Fruit fly (Drosophila melanogaster) whole organism, prepupa: Measurements from ENCODE around the gene Eip75B.
A peak's percentile ranks its signal among the peaks of the same experiment; 100 is the strongest.

Experiments used
- Blimp-1 ChIP-seq: fragments of 200-800 bp; sonication (Bioruptor generic); optimal IDR thresholded peaks from 3 replicates; lab custom pipeline; 2017; ENCODE audit warnings: missing biosample characterization, missing genetic modification characterization, mild to moderate bottlenecking, moderate library complexity, missing genetic modification reagents
- CG10631 ChIP-seq: fragments of 200-800 bp; sonication (Bioruptor generic); optimal IDR thresholded peaks from 2 replicates; lab custom pipeline; 2016; ENCODE audit warnings: missing biosample characterization, missing genetic modification characterization
- CG10669 ChIP-seq: fragments of 200-800 bp; sonication (Bioruptor generic); optimal IDR thresholded peaks from 3 replicates; lab custom pipeline; 2018; ENCODE audit warnings: missing biosample characterization, mild to moderate bottlenecking, missing genetic modification characterization, moderate library complexity
- CG11294 ChIP-seq: fragments of 200-800 bp; sonication (Bioruptor generic); IDR thresholded peaks from 2 replicates; pipeline ENCODE4 v1.3.6; 2022; ENCODE audit warnings: missing biosample characterization, missing genetic modification characterization
- CG11762 ChIP-seq: fragments of 200-800 bp; sonication (Bioruptor generic); optimal IDR thresholded peaks from 3 replicates; lab custom pipeline; 2016; ENCODE audit warnings: missing biosample characterization, missing genetic modification characterization; ENCODE audit not compliant: insufficient read depth
- CG15336 ChIP-seq: fragments of 200-800 bp; sonication (Bioruptor generic); IDR thresholded peaks from 2 replicates; pipeline ENCODE4 v1.3.6; 2022; ENCODE audit warnings: missing biosample characterization, missing genetic modification characterization
- CG16779 ChIP-seq: fragments of 200-800 bp; sonication (Bioruptor generic); optimal IDR thresholded peaks from 3 replicates; lab custom pipeline; 2017; ENCODE audit warnings: missing biosample characterization, mild to moderate bottlenecking, missing genetic modification characterization
- CG3032 ChIP-seq: fragments of 200-800 bp; optimal IDR thresholded peaks from 2 replicates; lab custom pipeline; 2019; ENCODE audit warnings: missing biosample characterization, mild to moderate bottlenecking, missing genetic modification characterization, moderate library complexity
- CG31627 ChIP-seq: fragments of 200-800 bp; sonication (Bioruptor generic); optimal IDR thresholded peaks from 3 replicates; lab custom pipeline; 2016; ENCODE audit warnings: missing biosample characterization, missing genetic modification characterization
- CG3919 ChIP-seq: fragments of 200-800 bp; sonication (Bioruptor generic); optimal IDR thresholded peaks from 3 replicates; lab custom pipeline; 2016; ENCODE audit warnings: missing biosample characterization, missing genetic modification characterization
- CG4318 ChIP-seq: fragments of 200-800 bp; sonication (Bioruptor generic); optimal IDR thresholded peaks from 3 replicates; lab custom pipeline; 2017; ENCODE audit warnings: missing biosample characterization, mild to moderate bottlenecking, missing genetic modification characterization
- CG6276 ChIP-seq: fragments of 200-800 bp; sonication (Bioruptor generic); optimal IDR thresholded peaks from 2 replicates; lab custom pipeline; 2017; ENCODE audit warnings: missing biosample characterization, mild to moderate bottlenecking, missing genetic modification characterization
- CG6792 ChIP-seq: fragments of 200-800 bp; sonication (Bioruptor generic); optimal IDR thresholded peaks from 3 replicates; lab custom pipeline; 2016; ENCODE audit warnings: missing biosample characterization, missing genetic modification characterization
- CG6808 ChIP-seq: fragments of 200-800 bp; sonication (Bioruptor generic); optimal IDR thresholded peaks from 3 replicates; lab custom pipeline; 2017; ENCODE audit warnings: missing biosample characterization, missing genetic modification characterization, mild to moderate bottlenecking, moderate library complexity, missing genetic modification reagents
- CG6854 ChIP-seq: fragments of 200-800 bp; sonication (Bioruptor generic); optimal IDR thresholded peaks from 2 replicates; lab custom pipeline; 2017; ENCODE audit warnings: missing biosample characterization, mild to moderate bottlenecking, missing genetic modification characterization
- CG8119 ChIP-seq: fragments of 200-800 bp; sonication (Bioruptor generic); IDR thresholded peaks from 3 replicates; pipeline ENCODE4 v1.3.6; 2022; ENCODE audit warnings: missing biosample characterization, missing genetic modification characterization
- CG8632 ChIP-seq: fragments of 200-800 bp; sonication (Bioruptor generic); optimal IDR thresholded peaks from 3 replicates; lab custom pipeline; 2016; ENCODE audit warnings: missing biosample characterization, missing genetic modification characterization
- CG9139 ChIP-seq: fragments of 200-800 bp; sonication (Bioruptor generic); optimal IDR thresholded peaks from 3 replicates; lab custom pipeline; 2017; ENCODE audit warnings: missing biosample characterization, mild to moderate bottlenecking, missing genetic modification characterization
- Eip75B ChIP-seq: fragments of 200-800 bp; sonication (Bioruptor generic); optimal IDR thresholded peaks from 3 replicates; lab custom pipeline; 2016; ENCODE audit warnings: missing biosample characterization, missing genetic modification characterization
- Eip93F ChIP-seq: fragments of 200-800 bp; sonication (Bioruptor generic); optimal IDR thresholded peaks from 2 replicates; lab custom pipeline; 2016; ENCODE audit warnings: missing biosample characterization, mild to moderate bottlenecking, missing genetic modification characterization
- Ets96B ChIP-seq: fragments of 200-800 bp; optimal IDR thresholded peaks from 2 replicates; lab custom pipeline; 2019; ENCODE audit warnings: missing biosample characterization, mild to moderate bottlenecking, missing genetic modification characterization, moderate library complexity
- Gug ChIP-seq: fragments of 200-800 bp; sonication (Bioruptor generic); IDR thresholded peaks from 2 replicates; pipeline ENCODE4 v1.3.6; 2022; ENCODE audit warnings: missing biosample characterization, missing genetic modification characterization
- Hr39 ChIP-seq: fragments of 200-800 bp; sonication (Bioruptor generic); optimal IDR thresholded peaks from 2 replicates; lab custom pipeline; 2016; ENCODE audit warnings: missing biosample characterization, missing genetic modification characterization
- Hr4 ChIP-seq: fragments of 200-800 bp; sonication (Bioruptor generic); optimal IDR thresholded peaks from 3 replicates; lab custom pipeline; 2016; ENCODE audit warnings: missing biosample characterization, missing genetic modification characterization
- Lpt ChIP-seq: fragments of 200-800 bp; sonication (Bioruptor generic); optimal IDR thresholded peaks from 3 replicates; lab custom pipeline; 2016; ENCODE audit warnings: missing biosample characterization, missing genetic modification characterization
- Met ChIP-seq: fragments of 200-800 bp; sonication (Bioruptor generic); optimal IDR thresholded peaks from 3 replicates; lab custom pipeline; 2016; ENCODE audit warnings: missing biosample characterization, missing genetic modification characterization
- Sox102F ChIP-seq: fragments of 200-800 bp; sonication (Bioruptor generic); optimal IDR thresholded peaks from 2 replicates; lab custom pipeline; 2016; ENCODE audit warnings: missing biosample characterization, mild to moderate bottlenecking, missing genetic modification characterization
- Sox14 ChIP-seq: fragments of 200-800 bp; sonication (Bioruptor generic); optimal IDR thresholded peaks from 3 replicates; lab custom pipeline; 2016; ENCODE audit warnings: missing biosample characterization, missing genetic modification characterization
- Sox15 ChIP-seq: fragments of 200-800 bp; sonication (Bioruptor generic); optimal IDR thresholded peaks from 3 replicates; lab custom pipeline; 2016; ENCODE audit warnings: missing biosample characterization, missing genetic modification characterization
- achi ChIP-seq: fragments of 200-800 bp; sonication (Bioruptor generic); optimal IDR thresholded peaks from 3 replicates; lab custom pipeline; 2016; ENCODE audit warnings: missing biosample characterization, missing genetic modification characterization
- dac ChIP-seq: fragments of 200-800 bp; sonication (Bioruptor generic); optimal IDR thresholded peaks from 2 replicates; lab custom pipeline; 2017; ENCODE audit warnings: missing biosample characterization, mild to moderate bottlenecking, missing genetic modification characterization
- dsx ChIP-seq: fragments of 200-800 bp; optimal IDR thresholded peaks from 3 replicates; lab custom pipeline; 2019; ENCODE audit warnings: missing biosample characterization, mild to moderate bottlenecking, missing genetic modification characterization, moderate library complexity; ENCODE audit not compliant: poor library complexity, severe bottlenecking
- eg ChIP-seq: fragments of 200-800 bp; sonication (Bioruptor generic); IDR thresholded peaks from 3 replicates; pipeline ENCODE4 v1.3.6; 2022; ENCODE audit warnings: missing biosample characterization, missing genetic modification characterization
- esn ChIP-seq: fragments of 200-800 bp; sonication (Bioruptor generic); optimal IDR thresholded peaks from 2 replicates; lab custom pipeline; 2016; ENCODE audit warnings: missing biosample characterization, mild to moderate bottlenecking, missing genetic modification characterization, moderate library complexity
- fd59A ChIP-seq: fragments of 200-800 bp; sonication (Bioruptor generic); optimal IDR thresholded peaks from 2 replicates; lab custom pipeline; 2017; ENCODE audit warnings: missing biosample characterization, mild to moderate bottlenecking, missing genetic modification characterization, missing genetic modification reagents
- fd85E ChIP-seq: fragments of 200-800 bp; sonication (Bioruptor generic); optimal IDR thresholded peaks from 3 replicates; lab custom pipeline; 2016; ENCODE audit warnings: missing biosample characterization, missing genetic modification characterization
- fkh ChIP-seq: fragments of 200-800 bp; sonication (Bioruptor generic); optimal IDR thresholded peaks from 3 replicates; lab custom pipeline; 2017; ENCODE audit warnings: missing biosample characterization, mild to moderate bottlenecking, missing genetic modification characterization, moderate library complexity
- lz ChIP-seq: fragments of 200-800 bp; sonication (Bioruptor generic); optimal IDR thresholded peaks from 3 replicates; lab custom pipeline; 2016; ENCODE audit warnings: missing biosample characterization, missing genetic modification characterization
- net ChIP-seq: fragments of 200-800 bp; sonication (Bioruptor generic); optimal IDR thresholded peaks from 3 replicates; lab custom pipeline; 2016; ENCODE audit warnings: missing biosample characterization, missing genetic modification characterization
- salr ChIP-seq, 2 experiments: fragments of 200-800 bp; sonication (Bioruptor generic); optimal IDR thresholded peaks; 3 replicates each; lab custom pipeline; 2016 to 2018; ENCODE audit warnings: missing biosample characterization in 2 of 2, missing genetic modification characterization in 2 of 2, mild to moderate bottlenecking in 1 of 2
- spab ChIP-seq: fragments of 200-800 bp; sonication (Bioruptor generic); optimal IDR thresholded peaks from 2 replicates; lab custom pipeline; 2017; ENCODE audit warnings: missing biosample characterization, mild to moderate bottlenecking, missing genetic modification characterization, missing genetic modification reagents
- ss ChIP-seq, 2 experiments: fragments of 200-800 bp; sonication (Bioruptor generic); optimal IDR thresholded peaks; 2 replicates in 1 of 2; 3 replicates in 1 of 2; lab custom pipeline; 2017 to 2018; ENCODE audit warnings: mild to moderate bottlenecking in 2 of 2, missing biosample characterization in 2 of 2, missing genetic modification characterization in 2 of 2, moderate library complexity in 1 of 2
- svp ChIP-seq: fragments of 200-800 bp; sonication (Bioruptor generic); peaks from one replicate; lab custom pipeline; 2016; ENCODE audit warnings: missing biosample characterization, missing genetic modification characterization
- topi ChIP-seq: fragments of 200-800 bp; sonication (Bioruptor generic); optimal IDR thresholded peaks from 3 replicates; lab custom pipeline; 2016; ENCODE audit warnings: missing biosample characterization, missing genetic modification characterization
- vri ChIP-seq: fragments of 200-800 bp; sonication (Bioruptor generic); optimal IDR thresholded peaks from 3 replicates; lab custom pipeline; 2016; ENCODE audit warnings: missing biosample characterization, mild to moderate bottlenecking, missing genetic modification characterization

The Eip75B gene

DNA sequence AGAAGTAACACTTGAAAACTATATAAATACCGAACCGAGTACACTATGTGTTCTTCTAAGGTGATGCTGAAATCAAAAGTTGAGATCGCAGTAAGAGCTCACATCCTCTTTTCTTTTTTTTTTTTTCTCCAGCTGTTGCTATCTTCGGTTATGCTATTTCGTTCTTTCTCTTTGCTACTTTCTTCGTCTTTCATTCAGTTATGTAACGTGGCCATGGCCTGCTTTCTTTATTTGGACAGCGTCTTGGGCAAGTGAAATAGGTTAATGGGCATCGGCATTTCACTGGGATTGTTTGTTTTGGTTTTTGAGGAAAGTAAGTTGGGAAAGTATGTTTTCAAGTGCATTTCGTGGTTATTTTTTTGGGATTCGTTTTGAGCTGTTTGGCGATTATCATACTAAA is 46.8 kb downstream of the Eip75B start:
- TF ChIP-seq Blimp-1 (GFP tag; lab: Kevin White, UChicago) (peak; percentile 20), CG16779 (tag; lab: Kevin White, UChicago) (no peak)

DNA sequence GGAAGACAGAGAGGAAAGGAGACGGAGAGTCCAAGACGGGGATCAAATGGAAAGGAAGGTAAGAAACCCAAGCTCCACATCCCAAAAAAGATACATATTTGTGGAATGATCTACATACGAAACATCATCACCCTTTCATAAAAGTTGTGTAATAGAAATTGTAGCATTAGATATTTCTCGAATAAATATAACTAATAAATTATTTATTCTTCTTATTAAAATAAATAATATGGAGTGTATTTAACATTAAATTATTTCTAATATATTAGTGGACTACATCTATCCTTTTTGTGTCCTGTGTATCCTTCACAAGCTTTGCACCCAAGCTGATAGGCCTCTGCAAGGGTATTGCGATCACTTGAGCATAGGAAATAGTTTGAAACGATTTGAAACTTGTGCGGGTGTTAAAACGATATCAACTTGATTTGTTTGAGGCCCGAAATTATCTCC is 47.6 kb downstream of the Eip75B start:
- TF ChIP-seq CG15336 = no peak
- no peak for TF ChIP-seq ss (GFP tag; optimal IDR thresholded peaks at IDR 0.05; lab: Kevin White, UChicago)
- no peak for TF ChIP-seq Blimp-1 (GFP tag; lab: Kevin White, UChicago)
- TF ChIP-seq CG11762 (GFP tag; lab: Kevin White, UChicago) = no peak

DNA sequence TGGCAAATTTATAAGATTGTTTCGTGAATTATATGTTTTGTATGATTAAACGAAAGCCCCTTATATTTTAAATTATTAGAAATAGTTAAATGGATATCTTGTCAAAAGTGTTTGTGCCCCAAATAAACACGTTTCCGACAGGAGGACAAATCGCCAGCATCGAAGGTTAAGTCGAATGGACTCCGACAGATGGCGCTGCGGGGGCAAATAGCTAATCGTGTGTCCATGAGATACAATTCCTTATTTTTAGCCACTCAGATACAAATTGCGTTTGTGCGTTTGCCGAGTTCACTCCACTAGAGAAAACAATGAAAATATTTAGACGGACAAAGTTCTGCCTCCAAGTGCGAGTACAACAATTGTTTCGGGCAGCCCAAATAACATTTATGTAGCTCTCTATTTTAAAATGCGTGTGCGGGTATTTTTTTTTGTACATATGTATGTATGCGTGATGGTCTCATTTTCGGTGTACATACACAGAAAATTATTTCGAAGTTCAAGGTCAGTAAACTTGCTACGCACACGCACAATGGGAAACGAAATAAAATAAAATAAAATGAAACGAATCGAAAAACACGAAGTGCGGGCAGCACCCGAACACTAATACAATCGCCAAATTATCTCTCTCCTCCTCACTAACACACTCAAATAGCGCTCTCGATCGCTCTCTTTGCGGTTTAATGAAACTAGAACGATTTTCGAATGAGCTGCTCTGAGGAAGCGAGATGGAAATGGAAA is 48.2 kb downstream of the Eip75B start:
- TF ChIP-seq CG11762 (GFP tag; lab: Kevin White, UChicago) = no peak
- peak; percentile 60 for TF ChIP-seq dsx
- TF ChIP-seq Lpt (GFP tag; lab: Kevin White, UChicago) = no peak
- TF ChIP-seq vri (GFP tag; lab: Kevin White, UChicago) = peak; percentile 52
- TF ChIP-seq CG8632 = no peak
- no peak for TF ChIP-seq CG6792 (GFP tag; lab: Kevin White, UChicago)
- TF ChIP-seq Met (GFP tag; lab: Kevin White, UChicago) = no peak
- no peak for TF ChIP-seq CG3919 (GFP tag; lab: Kevin White, UChicago)
- TF ChIP-seq dac = no peak
- TF ChIP-seq Gug (GFP tag; lab: Robert Waterston, UW) = no peak
- no peak for TF ChIP-seq CG6276 (GFP tag; lab: Kevin White, UChicago)
- TF ChIP-seq net = no peak
- peak; percentile 18 for TF ChIP-seq fkh (GFP tag; lab: Kevin White, UChicago)
- no peak for TF ChIP-seq topi (GFP tag; lab: Kevin White, UChicago)
- peak; percentile 58 for TF ChIP-seq svp (GFP tag; lab: Kevin White, UChicago)
- no peak for TF ChIP-seq CG11294 (GFP tag; lab: Robert Waterston, UW)
- TF ChIP-seq ss (GFP tag; optimal IDR thresholded peaks at IDR 0.05; lab: Kevin White, UChicago) = peak; percentile 64 to 85
- TF ChIP-seq CG3032 (tag; lab: Kevin White, UChicago) = no peak
- no peak for TF ChIP-seq Ets96B (tag; lab: Kevin White, UChicago)
- no peak for TF ChIP-seq spab (GFP tag; lab: Kevin White, UChicago)
- TF ChIP-seq Hr4 (GFP tag; lab: Kevin White, UChicago) = no peak
- no peak for TF ChIP-seq esn
- TF ChIP-seq fd59A (GFP tag; lab: Kevin White, UChicago) = no peak
- TF ChIP-seq CG10669 (GFP tag; lab: Kevin White, UChicago) = no peak
- peak; percentile 12 for TF ChIP-seq CG9139 (GFP tag; lab: Kevin White, UChicago)
- TF ChIP-seq CG31627 (GFP tag; lab: Kevin White, UChicago) = no peak
- TF ChIP-seq Eip75B = peak; percentile 45
- no peak for TF ChIP-seq Sox15 (GFP tag; lab: Kevin White, UChicago)
- peak; percentile 50 for TF ChIP-seq Eip93F (GFP tag; lab: Kevin White, UChicago)
- TF ChIP-seq Sox102F = no peak
- TF ChIP-seq Hr39 = no peak
- no peak for TF ChIP-seq CG6854 (GFP tag; lab: Kevin White, UChicago)
- TF ChIP-seq achi (GFP tag; lab: Kevin White, UChicago) = no peak
- no peak for TF ChIP-seq salr (GFP tag; optimal IDR thresholded peaks at IDR 0.05; lab: Kevin White, UChicago)
- no peak for TF ChIP-seq fd85E (GFP tag; lab: Kevin White, UChicago)
- TF ChIP-seq CG16779 (tag; lab: Kevin White, UChicago) = no peak
- peak; percentile 16 for TF ChIP-seq CG6808 (GFP tag; lab: Kevin White, UChicago)
- no peak for TF ChIP-seq Sox14 (GFP tag; lab: Kevin White, UChicago)
- no peak for TF ChIP-seq CG15336
- TF ChIP-seq CG10631 (GFP tag; lab: Kevin White, UChicago) = no peak
- TF ChIP-seq eg (GFP tag; lab: Robert Waterston, UW) = no peak
- TF ChIP-seq Blimp-1 (GFP tag; lab: Kevin White, UChicago) = peak; percentile 62
- no peak for TF ChIP-seq lz (GFP tag; lab: Kevin White, UChicago)
- TF ChIP-seq CG8119 = no peak
- no peak for TF ChIP-seq CG4318 (GFP tag; lab: Kevin White, UChicago)
